Fruit fly (Drosophila melanogaster) whole organism, embryonic: ENCODE measurements around the gene CG14195.
A peak's percentile ranks its signal among the peaks of the same experiment; 100 is the strongest.

ENCODE experiments used
- Asciz ChIP-seq: fragments of 200-800 bp; sonication (Bioruptor generic); optimal IDR thresholded peaks from 2 replicates; lab custom pipeline; 2017; ENCODE audit warnings: missing biosample characterization, mild to moderate bottlenecking, missing genetic modification characterization, missing genetic modification reagents
- Blimp-1 ChIP-seq: fragments of 200-800 bp; sonication (Bioruptor generic); optimal IDR thresholded peaks from 3 replicates; lab custom pipeline; 2018; ENCODE audit warnings: missing biosample characterization, missing genetic modification characterization, mild to moderate bottlenecking, moderate library complexity, missing genetic modification reagents
- CG10321 ChIP-seq: fragments of 200-800 bp; sonication (Bioruptor generic); IDR thresholded peaks from 2 replicates; pipeline ENCODE4 v1.3.6; 2022; ENCODE audit warnings: missing biosample characterization, missing genetic modification characterization
- CG11560 ChIP-seq: fragments of 200-800 bp; sonication (Bioruptor generic); IDR thresholded peaks from 3 replicates; pipeline ENCODE4 v1.3.6; 2022; ENCODE audit warnings: missing biosample characterization, missing genetic modification characterization
- CG11696 ChIP-seq: fragments of 200-800 bp; sonication (Bioruptor generic); IDR thresholded peaks from 2 replicates; pipeline ENCODE4 v1.3.6; 2022; ENCODE audit warnings: missing biosample characterization, missing genetic modification characterization
- CG12391 ChIP-seq: fragments of 200-800 bp; sonication (Bioruptor generic); optimal IDR thresholded peaks from 3 replicates; lab custom pipeline; 2018; ENCODE audit warnings: missing biosample characterization, mild to moderate bottlenecking, missing genetic modification characterization, moderate library complexity
- CG12744 ChIP-seq: fragments of 200-800 bp; sonication (Bioruptor generic); optimal IDR thresholded peaks from 2 replicates; lab custom pipeline; 2016; ENCODE audit warnings: missing biosample characterization, missing genetic modification characterization
- CG13894 ChIP-seq: fragments of 200-800 bp; sonication (Bioruptor generic); optimal IDR thresholded peaks from 3 replicates; lab custom pipeline; 2018; ENCODE audit warnings: missing biosample characterization, mild to moderate bottlenecking, missing genetic modification characterization, moderate library complexity
- CG15011 ChIP-seq: fragments of 200-800 bp; sonication (Bioruptor generic); optimal IDR thresholded peaks from 3 replicates; lab custom pipeline; 2018; ENCODE audit warnings: missing biosample characterization, mild to moderate bottlenecking, missing genetic modification characterization
- CG15479 ChIP-seq: fragments of 200-800 bp; sonication (Bioruptor generic); optimal IDR thresholded peaks from 3 replicates; lab custom pipeline; 2019; ENCODE audit warnings: missing biosample characterization, mild to moderate bottlenecking, missing genetic modification characterization, moderate library complexity
- CG17385 ChIP-seq: fragments of 200-800 bp; sonication (Bioruptor generic); optimal IDR thresholded peaks from 3 replicates; lab custom pipeline; 2018; ENCODE audit warnings: missing biosample characterization, mild to moderate bottlenecking, missing genetic modification characterization
- CG17829 ChIP-seq: fragments of 200-800 bp; optimal IDR thresholded peaks from 2 replicates; lab custom pipeline; 2019; ENCODE audit warnings: missing biosample characterization, mild to moderate bottlenecking, missing genetic modification characterization, moderate library complexity
- CG33557 ChIP-seq: fragments of 200-800 bp; sonication (Bioruptor generic); optimal IDR thresholded peaks from 2 replicates; lab custom pipeline; 2019; ENCODE audit warnings: missing biosample characterization, mild to moderate bottlenecking, missing genetic modification characterization, moderate library complexity
- CG3847 ChIP-seq: fragments of 200-800 bp; sonication (Bioruptor generic); IDR thresholded peaks from 2 replicates; pipeline ENCODE4 v1.3.6; 2022; ENCODE audit warnings: missing biosample characterization, missing genetic modification characterization
- CG6272 ChIP-seq: fragments of 200-800 bp; sonication (Bioruptor generic); IDR thresholded peaks from 2 replicates; pipeline ENCODE4 v1.3.6; 2022; ENCODE audit warnings: missing biosample characterization, missing genetic modification characterization
- CG6654 ChIP-seq: fragments of 200-800 bp; sonication (Bioruptor generic); optimal IDR thresholded peaks from 2 replicates; lab custom pipeline; 2017; ENCODE audit warnings: missing biosample characterization, mild to moderate bottlenecking, missing genetic modification characterization
- CG6791 ChIP-seq: fragments of 200-800 bp; sonication (Bioruptor generic); IDR thresholded peaks from 3 replicates; pipeline ENCODE4 v1.3.6; 2022; ENCODE audit warnings: missing biosample characterization, missing genetic modification characterization; ENCODE audit not compliant: partially characterized antibody
- CG6854 ChIP-seq: fragments of 200-800 bp; sonication (Bioruptor generic); optimal IDR thresholded peaks from 3 replicates; lab custom pipeline; 2017; ENCODE audit warnings: missing biosample characterization, mild to moderate bottlenecking, missing genetic modification characterization
- Camta ChIP-seq: fragments of 200-800 bp; sonication (Bioruptor generic); optimal IDR thresholded peaks from 2 replicates; lab custom pipeline; 2016; ENCODE audit warnings: missing biosample characterization, missing genetic modification characterization
- D ChIP-seq, 2 experiments: fragments of 200-800 bp in 1 of 2; fragments of >200 bp in 1 of 2; sonication (Bioruptor generic) in 1 of 2; optimal IDR thresholded peaks; 2 replicates in 1 of 2; 3 replicates in 1 of 2; lab custom pipeline; 2017; ENCODE audit warnings: mild to moderate bottlenecking in 1 of 2, missing biosample characterization in 1 of 2, missing genetic modification characterization in 1 of 2, missing genetic modification reagents in 1 of 2
- Deaf1 ChIP-seq: fragments of 200-800 bp; optimal IDR thresholded peaks from 3 replicates; lab custom pipeline; 2019; ENCODE audit warnings: missing biosample characterization, mild to moderate bottlenecking, missing genetic modification characterization, moderate library complexity
- Drgx ChIP-seq: fragments of 200-800 bp; sonication (Bioruptor generic); IDR thresholded peaks from 2 replicates; pipeline ENCODE4 v1.3.6; 2022; ENCODE audit warnings: missing biosample characterization, missing genetic modification characterization
- E2f1 ChIP-seq: fragments of 200-800 bp; sonication (Bioruptor generic); IDR thresholded peaks from 2 replicates; pipeline ENCODE4 v1.3.6; 2022; ENCODE audit warnings: missing biosample characterization, missing genetic modification characterization
- HLHmδ ChIP-seq: fragments of 200-800 bp; sonication (Bioruptor generic); optimal IDR thresholded peaks from 2 replicates; lab custom pipeline; 2018; ENCODE audit warnings: missing biosample characterization, mild to moderate bottlenecking, missing genetic modification characterization, moderate library complexity
- MESR4 ChIP-seq: fragments of 200-800 bp; sonication (Bioruptor generic); optimal IDR thresholded peaks from 2 replicates; lab custom pipeline; 2018; ENCODE audit warnings: missing biosample characterization, mild to moderate bottlenecking, missing genetic modification characterization, moderate library complexity
- Med ChIP-seq: fragments of 200-800 bp; sonication (Bioruptor generic); peaks from one replicate; lab custom pipeline; 2016; ENCODE audit warnings: missing biosample characterization, missing genetic modification characterization, mild to moderate bottlenecking, inconsistent platforms, moderate library complexity
- Stat92E ChIP-seq, 3 experiments: fragments of >200 bp in 2 of 3; fragments of 200-800 bp in 1 of 3; sonication (Bioruptor generic) in 1 of 3; optimal IDR thresholded peaks; 2 replicates each; lab custom pipeline; 2017 to 2019; ENCODE audit warnings: missing biosample characterization in 3 of 3, missing genetic modification characterization in 3 of 3, mild to moderate bottlenecking in 1 of 3, moderate library complexity in 1 of 3
- Trl ChIP-seq, 3 experiments: fragments of >200 bp in 2 of 3; fragments of 200-800 bp in 1 of 3; sonication (Bioruptor generic) in 1 of 3; optimal IDR thresholded peaks; 2 replicates in 1 of 3; 3 replicates in 2 of 3; lab custom pipeline; 2016 to 2017; ENCODE audit warnings: missing biosample characterization in 1 of 3, missing genetic modification characterization in 1 of 3
- al ChIP-seq: fragments of 200-800 bp; sonication (Bioruptor generic); IDR thresholded peaks from 2 replicates; pipeline ENCODE4 v1.3.6; 2022; ENCODE audit warnings: missing biosample characterization, missing genetic modification characterization
- ap ChIP-seq: fragments of 200-800 bp; sonication (Bioruptor generic); IDR thresholded peaks from 2 replicates; pipeline ENCODE4 v1.3.6; 2022; ENCODE audit warnings: missing biosample characterization, missing genetic modification characterization
- ara ChIP-seq: fragments of 200-800 bp; sonication (Bioruptor generic); IDR thresholded peaks from 2 replicates; pipeline ENCODE4 v1.3.6; 2022; ENCODE audit warnings: missing biosample characterization, missing genetic modification characterization
- az2 ChIP-seq: fragments of 200-800 bp; sonication (Bioruptor generic); optimal IDR thresholded peaks from 3 replicates; lab custom pipeline; 2016; ENCODE audit warnings: missing biosample characterization, missing genetic modification characterization
- cad ChIP-seq: fragments of >200 bp; optimal IDR thresholded peaks from 2 replicates; lab custom pipeline; 2017; ENCODE audit warnings: missing biosample characterization, missing genetic modification characterization
- crol ChIP-seq: fragments of 200-800 bp; sonication (Bioruptor generic); IDR thresholded peaks from 2 replicates; pipeline ENCODE4 v1.3.6; 2022; ENCODE audit warnings: missing biosample characterization, missing genetic modification characterization
- esg ChIP-seq: fragments of 200-800 bp; sonication (Bioruptor generic); conservative IDR thresholded peaks from 2 replicates; pipeline ENCODE4 v1.3.6; 2022; ENCODE audit warnings: missing biosample characterization, missing genetic modification characterization
- grn ChIP-seq: fragments of 200-800 bp; sonication (Bioruptor generic); optimal IDR thresholded peaks from 3 replicates; lab custom pipeline; 2017; ENCODE audit warnings: missing biosample characterization, missing genetic modification characterization
- hth ChIP-seq: fragments of >200 bp; optimal IDR thresholded peaks from 2 replicates; lab custom pipeline; 2017; ENCODE audit warnings: inconsistent platforms
- kni ChIP-seq: fragments of 200-800 bp; sonication (Bioruptor generic); optimal IDR thresholded peaks from 3 replicates; lab custom pipeline; 2017; ENCODE audit warnings: mild to moderate bottlenecking, missing biosample characterization, missing genetic modification reagents, missing genetic modification characterization
- maf-S ChIP-seq: fragments of 200-800 bp; sonication (Bioruptor generic); optimal IDR thresholded peaks from 2 replicates; lab custom pipeline; 2016; ENCODE audit warnings: missing biosample characterization, missing genetic modification characterization
- nom ChIP-seq: fragments of 200-800 bp; sonication (Bioruptor generic); optimal IDR thresholded peaks from 2 replicates; lab custom pipeline; 2017; ENCODE audit warnings: missing biosample characterization, missing genetic modification characterization, mild to moderate bottlenecking, moderate library complexity, missing genetic modification reagents
- peb ChIP-seq: fragments of 200-800 bp; sonication (Bioruptor generic); IDR thresholded peaks from 2 replicates; pipeline ENCODE4 v1.3.6; 2022; ENCODE audit warnings: missing biosample characterization, missing genetic modification characterization
- prd ChIP-seq, 3 experiments: fragments of >200 bp in 2 of 3; fragments of 200-800 bp in 1 of 3; sonication (Bioruptor generic) in 1 of 3; optimal IDR thresholded peaks in 2 of 3; IDR thresholded peaks in 1 of 3; 2 replicates in 2 of 3; 3 replicates in 1 of 3; pipeline versions ENCODE4 v1.3.6 to Lab custom; 2017 to 2022; ENCODE audit warnings: missing biosample characterization in 1 of 3, missing genetic modification characterization in 1 of 3
- sens ChIP-seq: fragments of 200-800 bp; sonication (Bioruptor generic); peaks from one replicate; lab custom pipeline; 2016; ENCODE audit warnings: missing biosample characterization, missing genetic modification characterization
- sima ChIP-seq: fragments of 200-800 bp; sonication (Bioruptor generic); optimal IDR thresholded peaks from 2 replicates; lab custom pipeline; 2016; ENCODE audit warnings: missing biosample characterization, missing genetic modification characterization
- tll ChIP-seq, 2 experiments: fragments of 200-800 bp in 1 of 2; fragments of >200 bp in 1 of 2; sonication (Bioruptor generic) in 1 of 2; optimal IDR thresholded peaks; 2 replicates each; lab custom pipeline; 2017 to 2019; ENCODE audit warnings: missing biosample characterization in 2 of 2, missing genetic modification characterization in 2 of 2, mild to moderate bottlenecking in 1 of 2, moderate library complexity in 1 of 2
- twi ChIP-seq: fragments of 200-800 bp; optimal IDR thresholded peaks from 2 replicates; lab custom pipeline; 2019; ENCODE audit warnings: missing biosample characterization, mild to moderate bottlenecking, missing genetic modification characterization, moderate library complexity
- zen ChIP-seq: fragments of 200-800 bp; sonication (Bioruptor generic); optimal IDR thresholded peaks from 3 replicates; lab custom pipeline; 2018; ENCODE audit warnings: missing biosample characterization, mild to moderate bottlenecking, missing genetic modification characterization, moderate library complexity

Gene CG14195

dm6 chrX:19220963-19221572 lies 9.2 kb upstream of the CG14195 start:
- TF ChIP-seq sima (GFP tag; lab: Kevin White, UChicago) (no peak), ap (GFP tag; lab: Robert Waterston, UW) (no peak), cad (peak; percentile 88), CG15011 (GFP tag; lab: Kevin White, UChicago) (no peak), CG10321 (GFP tag; lab: Robert Waterston, UW) (no peak), grn (GFP tag; lab: Kevin White, UChicago) (peak; percentile 26), twi (tag; lab: Kevin White, UChicago) (peak; percentile 34), prd (optimal IDR thresholded peaks at IDR 0.05; lab: Kevin White, UChicago) (no peak), prd (GFP tag; IDR thresholded peaks at IDR 0.05; lab: Robert Waterston, UW) (peak; percentile 13; the same call in 1 of the 3 replicates), CG17385 (GFP tag; lab: Kevin White, UChicago) (peak; percentile 76), Blimp-1 (GFP tag; lab: Kevin White, UChicago) (peak; percentile 97), kni (GFP tag; lab: Kevin White, UChicago) (peak; percentile 35), MESR4 (GFP tag; lab: Kevin White, UChicago) (no peak), CG6791 (GFP tag; lab: Robert Waterston, UW) (peak; percentile 11; the same call in 1 of the 3 replicates), CG17829 (tag; lab: Kevin White, UChicago) (no peak), crol (GFP tag; lab: Robert Waterston, UW) (peak; percentile 46; the same call in 1 of the 2 replicates), CG11696 (GFP tag; lab: Robert Waterston, UW) (no peak), zen (tag; lab: Kevin White, UChicago) (peak; percentile 55), tll (GFP tag; optimal IDR thresholded peaks at IDR 0.05; lab: Kevin White, UChicago) (peak in 1 of 2 experiments; percentile 18), Stat92E (GFP tag; optimal IDR thresholded peaks at IDR 0.05; lab: Kevin White, UChicago) (peak in 1 of 3 experiments; percentile 10), Camta (GFP tag; lab: Kevin White, UChicago) (no peak), CG6854 (GFP tag; lab: Kevin White, UChicago) (no peak), CG12744 (GFP tag; lab: Kevin White, UChicago) (no peak), CG33557 (GFP tag; lab: Kevin White, UChicago) (peak; percentile 22)

- no peak for TF ChIP-seq CG12391 (tag; lab: Kevin White, UChicago)
- no peak for TF ChIP-seq esg (GFP tag; lab: Robert Waterston, UW)
- TF ChIP-seq Drgx (GFP tag; lab: Robert Waterston, UW) = 0 out of 2 replicates have a peak, but pooled peaks have one; percentile 13
- TF ChIP-seq CG11560 (tag; lab: Robert Waterston, UW) = no peak
- TF ChIP-seq ara = 0 out of 2 replicates have a peak, but pooled peaks have one; percentile 14
- TF ChIP-seq peb (GFP tag; lab: Robert Waterston, UW) = no peak
- no peak for TF ChIP-seq D (optimal IDR thresholded peaks at IDR 0.05; lab: Kevin White, UChicago)
- no peak for TF ChIP-seq D (GFP tag; optimal IDR thresholded peaks at IDR 0.05; lab: Kevin White, UChicago)
- TF ChIP-seq CG3847 (GFP tag; lab: Robert Waterston, UW) = no peak
- no peak for TF ChIP-seq CG13894 (tag; lab: Kevin White, UChicago)
- peak; percentile 7 for TF ChIP-seq Deaf1 (tag; lab: Kevin White, UChicago)
- no peak for TF ChIP-seq CG6654
- peak; percentile 96 for TF ChIP-seq CG15479
- TF ChIP-seq Med = peak; percentile 39
- no peak for TF ChIP-seq hth (lab: Kevin White, UChicago)
- TF ChIP-seq E2f1 (GFP tag; lab: Robert Waterston, UW) = peak; percentile 40; the same call in 1 of the 2 replicates
- no peak for TF ChIP-seq Asciz (GFP tag; lab: Kevin White, UChicago)
- peak; percentile 7 for TF ChIP-seq CG17829 (tag; lab: Kevin White, UChicago)
- no peak for TF ChIP-seq al (GFP tag; lab: Robert Waterston, UW)
- peak; percentile 73 for TF ChIP-seq sens (GFP tag; lab: Kevin White, UChicago)
- TF ChIP-seq nom = peak; percentile 24
- TF ChIP-seq az2 (GFP tag; lab: Kevin White, UChicago) = no peak
- TF ChIP-seq CG6272 = no peak
- TF ChIP-seq maf-S (GFP tag; lab: Kevin White, UChicago) = no peak
- TF ChIP-seq HLHmδ (GFP tag; lab: Kevin White, UChicago) = peak; percentile 27
- TF ChIP-seq Trl (optimal IDR thresholded peaks at IDR 0.05; lab: Kevin White, UChicago) = peak; percentile 29 to 91
- TF ChIP-seq Trl (GFP tag; optimal IDR thresholded peaks at IDR 0.05; lab: Kevin White, UChicago) = no peak
These were observed 8.5 kb upstream of the CG14195 start, which contains the start of gene CG7884 for dm6 chrX:19220415-19220814. Gene CG7884 (plus strand): TSS chrX:19220622.
